Worm (Caenorhabditis elegans) whole organism, L3 larva: ENCODE results near the gene R10E4.1.

Source experiments
- R02D3.7 ChIP-seq: fragments of 150-350 bp; optimal IDR thresholded peaks from 2 replicates; lab custom pipeline; 2014; ENCODE audit warnings: missing biosample characterization, missing genetic modification characterization
- elt-2 ChIP-seq: sonication (generic microtip); optimal IDR thresholded peaks from 2 replicates; lab custom pipeline; 2016; ENCODE audit warnings: missing genetic modification reagents, mild to moderate bottlenecking, missing genetic modification characterization, missing compliant biosample characterization
- lin-15B ChIP-seq: fragments of 150-350 bp; optimal IDR thresholded peaks from 2 replicates; lab custom pipeline; 2014; ENCODE audit warnings: missing biosample characterization, missing genetic modification characterization
- mml-1 ChIP-seq: fragments of 150-350 bp; sonication (generic microtip); optimal IDR thresholded peaks from 3 replicates; lab custom pipeline; 2014; ENCODE audit warnings: missing biosample characterization, missing genetic modification characterization
- nfya-1 ChIP-seq: sonication (generic microtip); optimal IDR thresholded peaks from 2 replicates; lab custom pipeline; 2017; ENCODE audit warnings: missing genetic modification characterization, mild to moderate bottlenecking, missing compliant biosample characterization, antibody characterized with exemption, moderate library complexity; ENCODE audit not compliant: insufficient read depth
- unc-62 ChIP-seq: fragments of 150-350 bp; sonication (generic microtip); optimal IDR thresholded peaks from 4 replicates; lab custom pipeline; 2014; ENCODE audit warnings: missing biosample characterization, missing genetic modification reagents, missing genetic modification characterization
- ztf-11 ChIP-seq: fragments of 150-350 bp; optimal IDR thresholded peaks from 2 replicates; lab custom pipeline; 2014; ENCODE audit warnings: missing biosample characterization, missing genetic modification characterization

ce11 chrIII:4302293-4302692, 32.8 kb downstream of the R10E4.1 start, which contains the start of gene R10E4.9:
- TF ChIP-seq ztf-11 (tag; lab: Kevin White, UChicago) (no peak), nfya-1 (tag; lab: Kevin White, UChicago) (no peak), lin-15B (tag; lab: Kevin White, UChicago) (no peak), R02D3.7 (tag; lab: Kevin White, UChicago) (no peak), unc-62 (GFP tag; lab: Kevin White, UChicago) (no peak), elt-2 (tag; lab: Kevin White, UChicago) (no peak), mml-1 (tag; lab: Kevin White, UChicago) (no peak)
